Fruit fly (Drosophila melanogaster): ENCODE measurements around the gene CG33673.

DNA sequence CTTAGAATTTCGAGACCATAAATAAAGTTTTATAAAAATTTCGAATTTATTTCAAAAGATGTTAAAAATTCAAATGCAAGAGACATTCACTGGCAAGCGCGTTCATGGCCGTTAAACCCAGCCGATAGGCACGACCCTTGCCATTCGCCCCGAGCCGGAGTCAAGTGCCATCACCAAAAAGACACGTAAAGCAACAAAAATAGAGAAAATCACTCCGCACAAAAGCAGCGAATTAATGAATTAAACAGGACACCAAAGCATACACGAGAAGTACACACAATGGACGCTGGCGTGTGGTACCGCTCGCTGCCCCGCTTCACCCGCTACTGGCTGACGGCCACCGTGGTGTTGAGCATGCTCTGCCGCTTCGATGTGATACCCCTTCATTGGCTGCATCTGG, 27.4 kb upstream of the CG33673 start, which contains the start of gene Der-1:
- TF ChIP-seq CG11617 (GFP tag; optimal IDR thresholded peaks at IDR 0.05) (no peak), CG7045 (GFP tag; optimal IDR thresholded peaks at IDR 0.05) (no peak), CG5204 (GFP tag; optimal IDR thresholded peaks at IDR 0.05) (no peak), Mnt (GFP tag; optimal IDR thresholded peaks at IDR 0.05) (peak; percentile 3), kay (GFP tag; ENCODE audit: borderline replicate concordance) (no peak)

Data from whole organism, adult.